Fruit fly (Drosophila melanogaster) whole organism, pupa: ENCODE data around the gene Mis12.

Experiments used
- CG10348 ChIP-seq: fragments of 200-800 bp; sonication (Bioruptor generic); IDR thresholded peaks from 2 replicates; pipeline ENCODE4 v1.3.6; 2022; ENCODE audit warnings: missing biosample characterization, missing genetic modification characterization
- CG12605 ChIP-seq: fragments of 200-800 bp; sonication (Bioruptor generic); IDR thresholded peaks from 2 replicates; pipeline ENCODE4 v1.3.6; 2022; ENCODE audit warnings: missing biosample characterization, missing genetic modification characterization
- CG13204 ChIP-seq: fragments of 200-800 bp; sonication (Bioruptor generic); optimal IDR thresholded peaks from 2 replicates; lab custom pipeline; 2018; ENCODE audit warnings: missing biosample characterization, mild to moderate bottlenecking, missing genetic modification characterization, moderate library complexity
- CG14655 ChIP-seq: fragments of 200-800 bp; sonication (Bioruptor generic); optimal IDR thresholded peaks from 3 replicates; lab custom pipeline; 2017; ENCODE audit warnings: mild to moderate bottlenecking, missing biosample characterization, missing genetic modification reagents, missing genetic modification characterization
- CG15710 ChIP-seq: fragments of 200-800 bp; sonication (Bioruptor generic); optimal IDR thresholded peaks from 2 replicates; lab custom pipeline; 2018; ENCODE audit warnings: missing biosample characterization, mild to moderate bottlenecking, missing genetic modification characterization, moderate library complexity
- CG17806 ChIP-seq: fragments of 200-800 bp; sonication (Bioruptor generic); optimal IDR thresholded peaks from 2 replicates; lab custom pipeline; 2018; ENCODE audit warnings: missing biosample characterization, mild to moderate bottlenecking, missing genetic modification characterization, moderate library complexity
- CG32121 ChIP-seq: fragments of 200-800 bp; sonication (Bioruptor generic); IDR thresholded peaks from 2 replicates; pipeline ENCODE4 v1.3.6; 2022; ENCODE audit warnings: missing biosample characterization, missing genetic modification characterization
- CG34367 ChIP-seq: fragments of 200-800 bp; sonication (Bioruptor generic); optimal IDR thresholded peaks from 2 replicates; lab custom pipeline; 2018; ENCODE audit warnings: missing biosample characterization, mild to moderate bottlenecking, missing genetic modification characterization
- CG4496 ChIP-seq: fragments of 200-800 bp; sonication (Bioruptor generic); IDR thresholded peaks from 3 replicates; pipeline ENCODE4 v1.3.6; 2022; ENCODE audit warnings: missing biosample characterization, missing genetic modification characterization
- CG8159 ChIP-seq: fragments of 200-800 bp; sonication (Bioruptor generic); optimal IDR thresholded peaks from 3 replicates; lab custom pipeline; 2018; ENCODE audit warnings: missing biosample characterization, mild to moderate bottlenecking, missing genetic modification characterization, moderate library complexity
- CG8301 ChIP-seq: fragments of 200-800 bp; sonication (Bioruptor generic); optimal IDR thresholded peaks from 2 replicates; lab custom pipeline; 2018; ENCODE audit warnings: missing biosample characterization, mild to moderate bottlenecking, missing genetic modification characterization
- CG9948 ChIP-seq: fragments of 200-800 bp; sonication (Bioruptor generic); optimal IDR thresholded peaks from 2 replicates; lab custom pipeline; 2018; ENCODE audit warnings: missing biosample characterization, mild to moderate bottlenecking, missing genetic modification characterization, moderate library complexity
- D1 ChIP-seq: fragments of 200-800 bp; sonication (Bioruptor generic); optimal IDR thresholded peaks from 2 replicates; lab custom pipeline; 2018; ENCODE audit warnings: missing biosample characterization, mild to moderate bottlenecking, missing genetic modification characterization, moderate library complexity
- EcR ChIP-seq: fragments of 200-800 bp; sonication (Bioruptor generic); optimal IDR thresholded peaks from 3 replicates; lab custom pipeline; 2019; ENCODE audit warnings: missing biosample characterization, missing genetic modification characterization, mild to moderate bottlenecking, moderate library complexity, missing genetic modification reagents
- Ets98B ChIP-seq: fragments of 200-800 bp; sonication (Bioruptor generic); IDR thresholded peaks from 2 replicates; pipeline ENCODE4 v1.3.6; 2022; ENCODE audit warnings: missing biosample characterization, missing genetic modification characterization
- Pif1A ChIP-seq: fragments of 200-800 bp; sonication (Bioruptor generic); optimal IDR thresholded peaks from 3 replicates; lab custom pipeline; 2016; ENCODE audit warnings: missing biosample characterization, missing genetic modification characterization
- Pif1B ChIP-seq: fragments of 200-800 bp; sonication (Bioruptor generic); optimal IDR thresholded peaks from 3 replicates; lab custom pipeline; 2016; ENCODE audit warnings: missing biosample characterization, missing genetic modification characterization
- Snoo ChIP-seq: fragments of 200-800 bp; sonication (Bioruptor generic); optimal IDR thresholded peaks from 3 replicates; lab custom pipeline; 2017; ENCODE audit warnings: missing biosample characterization, mild to moderate bottlenecking, missing genetic modification characterization, inconsistent platforms
- fd96Ca ChIP-seq: fragments of 200-800 bp; sonication (Bioruptor generic); IDR thresholded peaks from 3 replicates; pipeline ENCODE4 v1.3.6; 2022; ENCODE audit warnings: missing biosample characterization, missing genetic modification characterization
- gl ChIP-seq: fragments of 200-800 bp; sonication (Bioruptor generic); optimal IDR thresholded peaks from 2 replicates; lab custom pipeline; 2018; ENCODE audit warnings: missing biosample characterization, mild to moderate bottlenecking, missing genetic modification characterization
- rn ChIP-seq: fragments of 200-800 bp; sonication (Bioruptor generic); IDR thresholded peaks from 2 replicates; pipeline ENCODE4 v1.3.6; 2022; ENCODE audit warnings: missing biosample characterization, missing genetic modification characterization

Gene Mis12

DNA sequence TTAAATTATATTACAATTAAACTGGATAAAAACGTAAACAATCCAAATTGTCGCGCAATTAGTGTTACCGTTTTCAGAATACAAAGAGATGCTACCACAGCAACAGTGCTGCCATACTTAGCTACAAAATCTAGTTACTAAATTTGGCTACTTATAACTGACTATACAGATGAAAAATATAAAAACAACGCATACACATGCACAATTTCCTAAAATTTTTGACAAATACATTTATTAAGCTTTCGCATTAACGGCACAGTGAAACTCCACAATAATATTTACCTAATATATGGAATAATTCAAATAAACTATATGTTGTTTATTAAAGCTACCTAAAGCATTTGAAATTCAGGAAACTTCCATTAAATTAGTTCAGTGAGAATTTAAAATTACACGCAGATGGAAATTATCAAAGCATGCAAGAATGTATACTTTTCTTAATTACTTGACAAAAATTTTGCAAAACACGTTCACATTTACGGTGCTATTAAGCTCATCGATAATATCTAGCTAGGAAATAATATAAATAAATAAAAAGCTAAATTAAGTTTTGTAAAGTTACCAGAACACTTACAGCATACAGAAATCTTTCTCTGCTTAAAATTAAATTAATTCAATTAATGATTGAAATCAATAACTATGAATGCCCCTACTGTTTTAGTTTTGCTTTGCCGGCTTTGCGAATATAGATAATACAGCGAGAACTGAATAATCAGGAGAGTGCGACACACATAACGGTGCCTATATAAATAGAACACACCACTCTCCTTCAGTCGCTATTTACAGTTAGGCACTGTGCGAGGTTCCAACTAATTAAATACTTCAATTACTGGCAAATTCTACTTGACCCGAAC is at the start of gene Mis12, which contains the start of gene CG9953:
Gene Mis12, minus strand, starts transcription at position 88 of the 854 bp plus-strand sequence.
Gene CG9953, plus strand, starts transcription at position 698 of the 854 bp plus-strand sequence.
- TF ChIP-seq Pif1A (GFP tag; lab: Kevin White, UChicago) (no peak), CG17806 (tag; lab: Kevin White, UChicago) (no peak), Ets98B (peak; percentile 47; the same call in 1 of the 2 replicates), CG34367 (tag; lab: Kevin White, UChicago) (peak; percentile 2), EcR (GFP tag; lab: Kevin White, UChicago) (peak; percentile 13), Snoo (tag; lab: Kevin White, UChicago) (no peak), Pif1B (GFP tag; lab: Kevin White, UChicago) (no peak), CG8159 (tag; lab: Kevin White, UChicago) (peak; percentile 49), fd96Ca (GFP tag; lab: Robert Waterston, UW) (no peak), CG13204 (GFP tag; lab: Kevin White, UChicago) (no peak), gl (tag; lab: Kevin White, UChicago) (peak; percentile 26), CG4496 (peak; percentile 57; the same call in 2 of the 3 replicates), CG32121 (GFP tag; lab: Robert Waterston, UW) (no peak), CG8301 (tag; lab: Kevin White, UChicago) (peak; percentile 8), CG12605 (GFP tag; lab: Robert Waterston, UW) (peak; percentile 43; the same call in 1 of the 2 replicates), CG15710 (tag; lab: Kevin White, UChicago) (peak; percentile 44), rn (no peak), CG14655 (GFP tag; lab: Kevin White, UChicago) (no peak), CG10348 (GFP tag; lab: Robert Waterston, UW) (no peak), CG9948 (tag; lab: Kevin White, UChicago) (peak; percentile 29), D1 (tag; lab: Kevin White, UChicago) (no peak)

DNA sequence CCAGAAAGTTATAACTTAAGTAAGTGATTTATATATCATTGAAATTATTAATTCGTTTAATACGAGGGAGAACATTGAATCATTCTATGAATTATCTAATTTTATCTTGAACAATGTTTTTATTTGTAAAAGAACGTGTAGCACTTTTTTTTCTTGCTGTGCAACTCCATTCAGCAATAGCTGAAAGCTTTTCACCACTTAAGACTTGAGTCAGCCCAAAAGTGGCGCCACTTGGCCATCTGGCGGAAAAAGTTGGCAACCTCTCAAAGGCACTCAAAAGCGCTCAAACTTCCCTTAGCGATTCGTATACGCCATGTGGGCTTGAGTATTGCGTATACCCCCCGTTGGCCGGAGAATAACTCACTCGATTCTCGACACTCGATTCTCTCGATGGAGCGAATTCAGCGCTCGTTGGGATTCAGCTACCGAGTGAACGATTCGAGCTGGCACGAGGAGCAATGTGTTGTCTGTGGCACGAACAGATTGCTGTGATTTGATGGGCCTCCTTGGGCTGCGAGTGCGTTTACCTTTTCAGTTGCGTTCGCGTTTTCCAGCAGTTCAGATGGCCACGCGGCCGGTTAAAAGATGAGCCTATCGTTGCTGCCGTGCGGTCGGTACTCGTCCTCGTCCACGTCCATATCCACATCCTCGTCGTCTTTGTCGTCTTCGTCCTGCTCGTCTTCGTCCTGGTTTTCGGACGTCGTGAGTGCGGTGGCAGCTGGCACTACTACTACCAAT is 44.9 kb upstream of the Mis12 start:
- TF ChIP-seq CG4496, result peak; percentile 81
- peak; percentile 72 for TF ChIP-seq Ets98B
- TF ChIP-seq Pif1A (GFP tag; lab: Kevin White, UChicago), result peak; percentile 23
- TF ChIP-seq Snoo (tag; lab: Kevin White, UChicago), result no peak
- peak; percentile 65 for TF ChIP-seq CG32121 (GFP tag; lab: Robert Waterston, UW)
- TF ChIP-seq fd96Ca (GFP tag; lab: Robert Waterston, UW), result peak; percentile 49; the same call in 1 of the 3 replicates

DNA sequence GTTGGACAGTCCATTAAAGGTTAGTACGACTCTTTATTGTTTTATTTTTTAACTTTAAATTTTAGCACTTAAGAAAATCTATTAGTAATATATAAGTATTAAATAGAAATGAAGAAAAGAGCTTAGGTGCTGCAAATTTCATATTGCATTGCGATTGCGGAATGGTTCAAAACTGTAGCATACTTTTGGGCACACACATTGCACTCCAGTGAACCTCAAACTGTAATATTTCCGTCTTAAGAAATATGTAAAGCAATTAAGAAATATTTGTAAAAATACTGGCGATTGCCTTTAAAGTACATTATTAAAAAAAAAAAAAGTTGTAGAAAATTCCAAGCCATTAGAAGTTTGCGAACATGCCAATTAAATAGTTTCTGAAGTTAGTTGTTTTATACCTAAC is 43.4 kb upstream of the Mis12 start:
- TF ChIP-seq Pif1B (GFP tag; lab: Kevin White, UChicago) (no peak), gl (tag; lab: Kevin White, UChicago) (no peak), EcR (GFP tag; lab: Kevin White, UChicago) (no peak), Ets98B (no peak), rn (no peak), CG12605 (GFP tag; lab: Robert Waterston, UW) (no peak), CG32121 (GFP tag; lab: Robert Waterston, UW) (no peak), Pif1A (GFP tag; lab: Kevin White, UChicago) (no peak), Snoo (tag; lab: Kevin White, UChicago) (no peak), D1 (tag; lab: Kevin White, UChicago) (no peak), CG10348 (GFP tag; lab: Robert Waterston, UW) (no peak), CG17806 (tag; lab: Kevin White, UChicago) (no peak), CG13204 (GFP tag; lab: Kevin White, UChicago) (no peak), fd96Ca (GFP tag; lab: Robert Waterston, UW) (no peak), CG9948 (tag; lab: Kevin White, UChicago) (no peak), CG8159 (tag; lab: Kevin White, UChicago) (no peak), CG8301 (tag; lab: Kevin White, UChicago) (no peak), CG14655 (GFP tag; lab: Kevin White, UChicago) (no peak), CG4496 (no peak)
- TF ChIP-seq, all 21 proteins: peak for 0

DNA sequence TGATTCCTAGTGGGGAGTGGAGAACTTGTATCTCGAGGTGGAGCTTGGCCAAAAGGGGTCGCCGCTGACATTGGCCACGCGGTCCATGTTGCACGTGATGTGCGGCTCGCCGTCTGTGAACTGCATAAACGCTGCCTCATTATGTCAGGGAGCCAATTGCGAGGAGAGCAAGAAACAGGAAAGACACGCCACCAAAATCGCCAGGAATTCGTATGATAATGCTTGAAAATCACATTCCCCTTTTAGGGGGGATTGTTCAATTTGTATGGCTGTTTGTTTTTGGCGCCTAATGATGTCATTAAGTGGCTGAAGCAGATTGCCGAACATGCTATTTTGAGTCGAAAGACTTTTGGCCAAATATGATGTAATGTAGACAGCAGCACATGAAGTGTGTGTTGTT is 41.0 kb upstream of the Mis12 start:
- TF ChIP-seq D1 (tag; lab: Kevin White, UChicago), result no peak
- no peak for TF ChIP-seq rn
- no peak for TF ChIP-seq CG15710 (tag; lab: Kevin White, UChicago)
- no peak for TF ChIP-seq EcR (GFP tag; lab: Kevin White, UChicago)
- TF ChIP-seq Pif1B (GFP tag; lab: Kevin White, UChicago), result no peak
- no peak for TF ChIP-seq CG8301 (tag; lab: Kevin White, UChicago)
- no peak for TF ChIP-seq CG8159 (tag; lab: Kevin White, UChicago)
- no peak for TF ChIP-seq CG12605 (GFP tag; lab: Robert Waterston, UW)
- no peak for TF ChIP-seq CG32121 (GFP tag; lab: Robert Waterston, UW)
- TF ChIP-seq Ets98B, result no peak
- TF ChIP-seq CG10348 (GFP tag; lab: Robert Waterston, UW), result no peak
- TF ChIP-seq gl (tag; lab: Kevin White, UChicago), result no peak

DNA sequence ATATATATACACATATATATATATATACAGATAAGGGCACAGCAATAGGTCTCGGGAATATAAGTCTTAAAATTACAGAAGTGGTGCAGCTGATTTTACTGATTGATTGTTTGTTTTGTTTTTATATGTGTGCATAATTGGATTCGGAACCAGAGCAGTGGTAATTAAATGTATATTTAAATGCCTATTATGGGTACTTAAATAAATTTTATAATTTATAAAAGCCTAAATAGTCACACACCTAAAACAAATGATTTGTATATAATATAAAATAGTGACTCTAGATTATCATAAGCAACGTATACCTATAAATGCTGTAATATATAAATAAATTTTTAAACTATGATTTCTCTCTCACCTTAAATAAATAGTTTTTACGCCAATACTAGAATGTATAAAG is 40.6 kb upstream of the Mis12 start:
- TF ChIP-seq Pif1B (GFP tag; lab: Kevin White, UChicago), result no peak
- peak; percentile 63 for TF ChIP-seq CG8159 (tag; lab: Kevin White, UChicago)
- no peak for TF ChIP-seq CG13204 (GFP tag; lab: Kevin White, UChicago)
- TF ChIP-seq CG9948 (tag; lab: Kevin White, UChicago), result peak; percentile 43
- TF ChIP-seq CG17806 (tag; lab: Kevin White, UChicago), result peak; percentile 5
- TF ChIP-seq CG14655 (GFP tag; lab: Kevin White, UChicago), result peak; percentile 47
- no peak for TF ChIP-seq Pif1A (GFP tag; lab: Kevin White, UChicago)
- no peak for TF ChIP-seq CG4496
- TF ChIP-seq rn, result no peak
- peak; percentile 53 for TF ChIP-seq CG15710 (tag; lab: Kevin White, UChicago)
